Worm (Caenorhabditis elegans) whole organism, L1 larva: ENCODE measurements around the gene lgc-48.

Experiments used
- alr-1 ChIP-seq: fragments of 200-800 bp; sonication (Bioruptor generic); optimal IDR thresholded peaks from 2 replicates; lab custom pipeline; 2018; ENCODE audit warnings: borderline replicate concordance, mild to moderate bottlenecking, missing genetic modification characterization, missing compliant biosample characterization
- blmp-1 ChIP-seq: fragments of 150-350 bp; optimal IDR thresholded peaks from 2 replicates; lab custom pipeline; 2014; ENCODE audit warnings: missing biosample characterization, missing genetic modification characterization
- elt-2 ChIP-seq: sonication (generic microtip); optimal IDR thresholded peaks from 2 replicates; lab custom pipeline; 2016; ENCODE audit warnings: missing genetic modification characterization, mild to moderate bottlenecking, inconsistent platforms, missing compliant biosample characterization, missing genetic modification reagents
- fkh-10 ChIP-seq: sonication (generic microtip); optimal IDR thresholded peaks from 2 replicates; lab custom pipeline; 2017; ENCODE audit warnings: missing biosample characterization, missing genetic modification reagents, missing genetic modification characterization
- lin-39 ChIP-seq: fragments of 150-350 bp; optimal IDR thresholded peaks from 2 replicates; lab custom pipeline; 2014; ENCODE audit warnings: missing biosample characterization, missing genetic modification reagents, missing genetic modification characterization
- lir-3 ChIP-seq: sonication (generic microtip); optimal IDR thresholded peaks from 2 replicates; lab custom pipeline; 2016; ENCODE audit warnings: mild to moderate bottlenecking, missing genetic modification characterization, moderate library complexity, missing compliant biosample characterization; ENCODE audit not compliant: poor library complexity
- mdl-1 ChIP-seq, 2 experiments: fragments of 150-350 bp; optimal IDR thresholded peaks; 2 replicates each; lab custom pipeline; 2014 to 2017; ENCODE audit warnings: missing biosample characterization in 2 of 2, missing genetic modification characterization in 2 of 2, inconsistent platforms in 1 of 2
- nhr-90 ChIP-seq: sonication (generic microtip); optimal IDR thresholded peaks from 2 replicates; lab custom pipeline; 2016; ENCODE audit warnings: mild to moderate bottlenecking, missing genetic modification characterization, missing compliant biosample characterization; ENCODE audit not compliant: poor library complexity
- sox-4 ChIP-seq: sonication (generic microtip); optimal IDR thresholded peaks from 2 replicates; lab custom pipeline; 2016; ENCODE audit warnings: missing genetic modification characterization, missing compliant biosample characterization
- sptf-1 ChIP-seq: fragments of 150-350 bp; optimal IDR thresholded peaks from 2 replicates; lab custom pipeline; 2014; ENCODE audit warnings: missing biosample characterization, missing genetic modification characterization
- ztf-4 ChIP-seq: fragments of 150-350 bp; optimal IDR thresholded peaks from 2 replicates; lab custom pipeline; 2014; ENCODE audit warnings: missing biosample characterization, missing genetic modification characterization

- TF ChIP-seq blmp-1 (tag; lab: Kevin White, UChicago) (no peak), sox-4 (tag; lab: Kevin White, UChicago) (no peak), lin-39 (tag; lab: Kevin White, UChicago) (no peak), lir-3 (tag; lab: Kevin White, UChicago) (no peak), alr-1 (no peak), nhr-90 (tag; lab: Kevin White, UChicago) (no peak), mdl-1 (tag; optimal IDR thresholded peaks at IDR 0.05; lab: Kevin White, UChicago) (no peak), fkh-10 (GFP tag; lab: Kevin White, UChicago) (no peak), ztf-4 (no peak), sptf-1 (tag; lab: Kevin White, UChicago) (no peak), elt-2 (tag; lab: Kevin White, UChicago) (no peak)
Measured at ce11 chrV:13356210-13356609, 16.2 kb downstream of the lgc-48 start.
